Worm (Caenorhabditis elegans) whole organism, L1 larva: Measurements from ENCODE around the gene srh-105.

Experiments
- ceh-82 ChIP-seq, 3 experiments: fragments of 150-350 bp in 1 of 3; sonication (generic microtip) in 2 of 3; optimal IDR thresholded peaks; 2 replicates each; lab custom pipeline; 2014 to 2017; ENCODE audit warnings: missing biosample characterization in 3 of 3, missing genetic modification characterization in 3 of 3
- elt-3 ChIP-seq, 6 experiments: fragments of 150-350 bp in 1 of 6; sonication (generic microtip); optimal IDR thresholded peaks; 2 replicates each; lab custom pipeline; 2017 to 2018; ENCODE audit warnings: missing biosample characterization in 6 of 6, missing genetic modification characterization in 6 of 6, inconsistent platforms in 1 of 6
- fos-1 ChIP-seq: fragments of 150-350 bp; optimal IDR thresholded peaks from 2 replicates; lab custom pipeline; 2014; ENCODE audit warnings: missing biosample characterization, missing genetic modification characterization
- hpl-2 ChIP-seq: fragments of 150-350 bp; optimal IDR thresholded peaks from 2 replicates; lab custom pipeline; 2014; ENCODE audit warnings: missing biosample characterization, missing genetic modification reagents, missing genetic modification characterization
- nhr-12 ChIP-seq: sonication (generic microtip); optimal IDR thresholded peaks from 2 replicates; lab custom pipeline; 2017; ENCODE audit warnings: missing biosample characterization, missing genetic modification characterization
- nhr-19 ChIP-seq: fragments of 200-800 bp; sonication (Bioruptor generic); conservative IDR thresholded peaks from 2 replicates; pipeline ENCODE4 v1.3.6; 2022; ENCODE audit warnings: missing genetic modification characterization, missing compliant biosample characterization
- nhr-76 ChIP-seq: sonication (generic microtip); optimal IDR thresholded peaks from 2 replicates; lab custom pipeline; 2017; ENCODE audit warnings: missing biosample characterization, missing genetic modification characterization
- unc-62 ChIP-seq: fragments of 150-350 bp; optimal IDR thresholded peaks from 2 replicates; lab custom pipeline; 2014; ENCODE audit warnings: missing biosample characterization, missing genetic modification reagents, missing genetic modification characterization
- zag-1 ChIP-seq: fragments of 150-350 bp; optimal IDR thresholded peaks from 2 replicates; lab custom pipeline; 2014; ENCODE audit warnings: missing biosample characterization, missing genetic modification characterization

- no peak for TF ChIP-seq ceh-82 (tag; optimal IDR thresholded peaks at IDR 0.05; lab: Kevin White, UChicago)
- TF ChIP-seq elt-3 (tag; optimal IDR thresholded peaks at IDR 0.05; lab: Kevin White, UChicago) = no peak
- TF ChIP-seq nhr-76 = no peak
- TF ChIP-seq nhr-19 (GFP tag; lab: Robert Waterston, UW) = no peak
- TF ChIP-seq hpl-2 (GFP tag; lab: Kevin White, UChicago) = no peak
- TF ChIP-seq nhr-12 (tag; lab: Kevin White, UChicago) = no peak
- TF ChIP-seq unc-62 (GFP tag; lab: Kevin White, UChicago) = no peak
- TF ChIP-seq fos-1 (tag; lab: Kevin White, UChicago) = no peak
- TF ChIP-seq zag-1 (tag; lab: Kevin White, UChicago) = no peak
These were observed 527 bp downstream of the srh-105 start for ce11 chrII:508603-509002.
